Worm (Caenorhabditis elegans) whole organism, L1 larva: ENCODE results near the gene hpo-19.

ENCODE experiments used
- C04F5.9 ChIP-seq: sonication (generic microtip); optimal IDR thresholded peaks from 2 replicates; lab custom pipeline; 2016; ENCODE audit warnings: missing genetic modification characterization, missing compliant biosample characterization
- C16A3.4 ChIP-seq: fragments of 150-350 bp; optimal IDR thresholded peaks from 2 replicates; lab custom pipeline; 2014; ENCODE audit warnings: missing biosample characterization, missing genetic modification characterization
- aha-1 ChIP-seq: fragments of 150-350 bp; optimal IDR thresholded peaks from 2 replicates; lab custom pipeline; 2014; ENCODE audit warnings: missing biosample characterization, missing genetic modification characterization
- alr-1 ChIP-seq: fragments of 200-800 bp; sonication (Bioruptor generic); optimal IDR thresholded peaks from 2 replicates; lab custom pipeline; 2018; ENCODE audit warnings: borderline replicate concordance, mild to moderate bottlenecking, missing genetic modification characterization, missing compliant biosample characterization
- ama-1 ChIP-seq: fragments of 150-350 bp; optimal IDR thresholded peaks from 2 replicates; lab custom pipeline; 2014
- ceh-88 ChIP-seq: fragments of 200-800 bp; sonication (Bioruptor generic); IDR thresholded peaks from 2 replicates; pipeline ENCODE4 v1.3.6; 2022; ENCODE audit warnings: missing genetic modification characterization, missing compliant biosample characterization
- ceh-90 ChIP-seq: sonication (generic microtip); optimal IDR thresholded peaks from 2 replicates; lab custom pipeline; 2016; ENCODE audit warnings: missing genetic modification characterization, missing compliant biosample characterization
- ces-1 ChIP-seq: fragments of 150-350 bp; optimal IDR thresholded peaks from 2 replicates; lab custom pipeline; 2014; ENCODE audit warnings: missing biosample characterization, missing genetic modification reagents, missing genetic modification characterization
- dpl-1 ChIP-seq, 3 experiments: fragments of 150-350 bp in 2 of 3; sonication (generic microtip) in 1 of 3; optimal IDR thresholded peaks; 2 replicates each; lab custom pipeline; 2014 to 2017; ENCODE audit warnings: missing biosample characterization in 3 of 3, missing genetic modification characterization in 3 of 3, missing genetic modification reagents in 3 of 3
- dsc-1 ChIP-seq: sonication (generic microtip); optimal IDR thresholded peaks from 2 replicates; lab custom pipeline; 2016; ENCODE audit warnings: mild to moderate bottlenecking, missing genetic modification characterization, missing compliant biosample characterization
- egl-13 ChIP-seq: sonication (generic microtip); optimal IDR thresholded peaks from 2 replicates; lab custom pipeline; 2016; ENCODE audit warnings: missing genotype, missing genetic modification reagents, missing genetic modification characterization, missing compliant biosample characterization
- egl-27 ChIP-seq, 2 experiments: fragments of 150-350 bp in 1 of 2; sonication (generic microtip); optimal IDR thresholded peaks; 3 replicates each; lab custom pipeline; 2017 to 2018; ENCODE audit warnings: missing biosample characterization in 2 of 2, missing genetic modification characterization in 2 of 2, missing genetic modification reagents in 2 of 2
- elt-3 ChIP-seq, 6 experiments: fragments of 150-350 bp in 1 of 6; sonication (generic microtip); optimal IDR thresholded peaks; 2 replicates each; lab custom pipeline; 2017 to 2018; ENCODE audit warnings: missing biosample characterization in 6 of 6, missing genetic modification characterization in 6 of 6, inconsistent platforms in 1 of 6
- ets-5 ChIP-seq: fragments of 200-800 bp; sonication (Bioruptor generic); IDR thresholded peaks from 2 replicates; pipeline ENCODE4 v1.3.6; 2022; ENCODE audit warnings: missing genetic modification characterization, missing compliant biosample characterization
- fkh-10 ChIP-seq: sonication (generic microtip); optimal IDR thresholded peaks from 2 replicates; lab custom pipeline; 2017; ENCODE audit warnings: missing biosample characterization, missing genetic modification reagents, missing genetic modification characterization
- fkh-8 ChIP-seq: sonication (generic microtip); optimal IDR thresholded peaks from 2 replicates; lab custom pipeline; 2016; ENCODE audit warnings: mild to moderate bottlenecking, missing genetic modification characterization, missing compliant biosample characterization
- fos-1 ChIP-seq: fragments of 150-350 bp; optimal IDR thresholded peaks from 2 replicates; lab custom pipeline; 2014; ENCODE audit warnings: missing biosample characterization, missing genetic modification characterization
- grh-1 ChIP-seq: fragments of 200-800 bp; sonication (Bioruptor generic); IDR thresholded peaks from 2 replicates; pipeline ENCODE4 v1.3.6; 2022; ENCODE audit warnings: missing genetic modification reagents, missing genetic modification characterization, missing compliant biosample characterization
- hlh-17 ChIP-seq: fragments of 200-800 bp; sonication (Bioruptor generic); optimal IDR thresholded peaks from 2 replicates; lab custom pipeline; 2018; ENCODE audit warnings: missing genetic modification characterization, mild to moderate bottlenecking, missing compliant biosample characterization, moderate library complexity, borderline replicate concordance
- hlh-4 ChIP-seq: sonication (generic microtip); optimal IDR thresholded peaks from 2 replicates; lab custom pipeline; 2016; ENCODE audit warnings: mild to moderate bottlenecking, missing genetic modification characterization, missing compliant biosample characterization
- irx-1 ChIP-seq: sonication (generic microtip); optimal IDR thresholded peaks from 2 replicates; lab custom pipeline; 2016; ENCODE audit warnings: missing genetic modification characterization, missing compliant biosample characterization
- jun-1 ChIP-seq: fragments of 150-350 bp; optimal IDR thresholded peaks from 2 replicates; lab custom pipeline; 2014; ENCODE audit warnings: missing biosample characterization, missing genetic modification reagents, missing genetic modification characterization
- lin-13 ChIP-seq: fragments of 150-350 bp; optimal IDR thresholded peaks from 2 replicates; lab custom pipeline; 2014; ENCODE audit warnings: missing biosample characterization, missing genetic modification reagents, missing genetic modification characterization
- lin-14 ChIP-seq: fragments of 200-800 bp; sonication (Bioruptor generic); optimal IDR thresholded peaks from 2 replicates; lab custom pipeline; 2018; ENCODE audit warnings: mild to moderate bottlenecking, missing genetic modification characterization, moderate library complexity, missing compliant biosample characterization
- lin-15B ChIP-seq: fragments of 150-350 bp; sonication (generic microtip); optimal IDR thresholded peaks from 3 replicates; lab custom pipeline; 2014; ENCODE audit warnings: missing biosample characterization, missing genetic modification characterization
- lin-35 ChIP-seq, 2 experiments: fragments of 150-350 bp; optimal IDR thresholded peaks; 2 replicates each; lab custom pipeline; 2014; ENCODE audit warnings: missing biosample characterization in 2 of 2, missing genetic modification characterization in 2 of 2, missing genetic modification reagents in 2 of 2
- lir-3 ChIP-seq: sonication (generic microtip); optimal IDR thresholded peaks from 2 replicates; lab custom pipeline; 2016; ENCODE audit warnings: mild to moderate bottlenecking, missing genetic modification characterization, moderate library complexity, missing compliant biosample characterization; ENCODE audit not compliant: poor library complexity
- mab-9 ChIP-seq: fragments of 200-800 bp; sonication (Bioruptor generic); IDR thresholded peaks from 2 replicates; pipeline ENCODE4 v1.3.6; 2022; ENCODE audit warnings: missing genetic modification reagents, missing genetic modification characterization, missing compliant biosample characterization
- mdl-1 ChIP-seq, 2 experiments: fragments of 150-350 bp; optimal IDR thresholded peaks; 2 replicates each; lab custom pipeline; 2014 to 2017; ENCODE audit warnings: missing biosample characterization in 2 of 2, missing genetic modification characterization in 2 of 2, inconsistent platforms in 1 of 2
- nhr-20 ChIP-seq: sonication (generic microtip); optimal IDR thresholded peaks from 2 replicates; lab custom pipeline; 2016; ENCODE audit warnings: mild to moderate bottlenecking, missing genetic modification characterization, missing compliant biosample characterization
- nhr-237 ChIP-seq: fragments of 150-350 bp; optimal IDR thresholded peaks from 2 replicates; lab custom pipeline; 2014; ENCODE audit warnings: missing biosample characterization, missing genetic modification characterization
- nhr-47 ChIP-seq: sonication (generic microtip); optimal IDR thresholded peaks from 2 replicates; lab custom pipeline; 2016; ENCODE audit warnings: mild to moderate bottlenecking, missing genetic modification characterization, moderate library complexity, missing compliant biosample characterization
- nhr-71 ChIP-seq: sonication (generic microtip); optimal IDR thresholded peaks from 2 replicates; lab custom pipeline; 2016; ENCODE audit warnings: mild to moderate bottlenecking, missing genetic modification characterization, moderate library complexity, missing compliant biosample characterization
- nhr-77 ChIP-seq: fragments of 150-350 bp; optimal IDR thresholded peaks from 2 replicates; lab custom pipeline; 2014; ENCODE audit warnings: missing biosample characterization, missing genetic modification characterization
- nhr-84 ChIP-seq: sonication (generic microtip); optimal IDR thresholded peaks from 2 replicates; lab custom pipeline; 2017; ENCODE audit warnings: missing biosample characterization, missing genetic modification characterization
- pag-3 ChIP-seq: sonication (generic microtip); optimal IDR thresholded peaks from 2 replicates; lab custom pipeline; 2017; ENCODE audit warnings: missing genetic modification characterization, mild to moderate bottlenecking, missing compliant biosample characterization, antibody characterized with exemption, borderline replicate concordance; ENCODE audit not compliant: insufficient read depth
- pqm-1 ChIP-seq: sonication (generic microtip); optimal IDR thresholded peaks from 3 replicates; lab custom pipeline; 2017; ENCODE audit warnings: missing biosample characterization, missing genetic modification characterization
- skn-1 ChIP-seq: fragments of 150-350 bp; optimal IDR thresholded peaks from 2 replicates; lab custom pipeline; 2014; ENCODE audit warnings: missing biosample characterization, missing genetic modification characterization
- sptf-1 ChIP-seq: fragments of 150-350 bp; optimal IDR thresholded peaks from 2 replicates; lab custom pipeline; 2014; ENCODE audit warnings: missing biosample characterization, missing genetic modification characterization
- sup-37 ChIP-seq: fragments of 200-800 bp; sonication (Bioruptor generic); optimal IDR thresholded peaks from 2 replicates; lab custom pipeline; 2018; ENCODE audit warnings: mild to moderate bottlenecking, missing genetic modification characterization, missing compliant biosample characterization
- swsn-7 ChIP-seq: sonication (generic microtip); optimal IDR thresholded peaks from 2 replicates; lab custom pipeline; 2016; ENCODE audit warnings: missing genetic modification characterization, missing compliant biosample characterization
- tbx-2 ChIP-seq: sonication (generic microtip); optimal IDR thresholded peaks from 2 replicates; lab custom pipeline; 2016; ENCODE audit warnings: missing genetic modification characterization, missing compliant biosample characterization
- tlp-1 ChIP-seq: fragments of 150-350 bp; optimal IDR thresholded peaks from 2 replicates; lab custom pipeline; 2014; ENCODE audit warnings: missing biosample characterization, missing genetic modification characterization
- unc-62 ChIP-seq: fragments of 150-350 bp; optimal IDR thresholded peaks from 2 replicates; lab custom pipeline; 2014; ENCODE audit warnings: missing biosample characterization, missing genetic modification reagents, missing genetic modification characterization
- unc-86 ChIP-seq: sonication (generic microtip); optimal IDR thresholded peaks from 2 replicates; lab custom pipeline; 2016; ENCODE audit warnings: missing genetic modification characterization, missing compliant biosample characterization
- unc-98 ChIP-seq: fragments of 200-800 bp; sonication (Bioruptor generic); IDR thresholded peaks from 2 replicates; pipeline ENCODE4 v1.3.6; 2022; ENCODE audit warnings: missing genetic modification characterization, missing compliant biosample characterization
- zip-4 ChIP-seq: fragments of 200-800 bp; sonication (Bioruptor generic); optimal IDR thresholded peaks from 2 replicates; lab custom pipeline; 2018; ENCODE audit warnings: mild to moderate bottlenecking, missing genetic modification characterization, moderate library complexity, missing compliant biosample characterization
- ztf-11 ChIP-seq, 2 experiments: sonication (generic microtip); optimal IDR thresholded peaks; 2 replicates each; lab custom pipeline; 2016 to 2017; ENCODE audit warnings: missing genetic modification characterization in 2 of 2, missing biosample characterization in 1 of 2, missing compliant biosample characterization in 1 of 2
- ztf-4 ChIP-seq: fragments of 150-350 bp; optimal IDR thresholded peaks from 2 replicates; lab custom pipeline; 2014; ENCODE audit warnings: missing biosample characterization, missing genetic modification characterization

The hpo-19 gene

DNA sequence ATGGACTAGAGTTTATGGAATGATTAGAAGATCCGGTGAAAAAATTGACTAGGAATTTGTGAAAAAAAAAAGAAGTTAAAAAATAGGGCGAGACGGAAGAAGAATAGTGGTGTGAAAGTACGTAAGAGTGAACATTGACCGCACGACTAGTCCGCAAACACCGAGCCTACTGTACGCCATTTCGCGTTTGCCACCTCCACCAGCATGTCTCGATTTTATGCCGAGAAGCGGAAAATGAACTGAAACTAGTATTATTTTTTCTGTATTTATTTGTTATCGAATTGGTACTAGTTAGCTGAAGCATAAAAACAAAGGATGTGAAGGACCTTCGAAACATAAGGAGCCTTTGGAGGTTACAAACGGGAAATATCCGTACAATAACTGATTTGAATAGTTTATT lies 9.0 kb upstream of the hpo-19 start (continued):
- TF ChIP-seq egl-27 (tag; optimal IDR thresholded peaks at IDR 0.05; lab: Kevin White, UChicago) (no peak), lin-35 (GFP tag; optimal IDR thresholded peaks at IDR 0.05; lab: Kevin White, UChicago) (peak; percentile 57 to 66), pag-3 (tag; lab: Kevin White, UChicago) (no peak), nhr-20 (peak; percentile 52), mab-9 (no peak), unc-98 (GFP tag; lab: Robert Waterston, UW) (no peak), elt-3 (tag; optimal IDR thresholded peaks at IDR 0.05; lab: Kevin White, UChicago) (no peak), nhr-71 (tag; lab: Kevin White, UChicago) (peak; percentile 65), ces-1 (GFP tag; lab: Kevin White, UChicago) (no peak), lin-14 (GFP tag; lab: Kevin White, UChicago) (peak; percentile 40), sup-37 (GFP tag; lab: Kevin White, UChicago) (no peak), swsn-7 (tag; lab: Kevin White, UChicago) (peak; percentile 29), ama-1 (no peak), nhr-47 (tag; lab: Kevin White, UChicago) (peak; percentile 48), fos-1 (no peak), unc-62 (no peak)

DNA sequence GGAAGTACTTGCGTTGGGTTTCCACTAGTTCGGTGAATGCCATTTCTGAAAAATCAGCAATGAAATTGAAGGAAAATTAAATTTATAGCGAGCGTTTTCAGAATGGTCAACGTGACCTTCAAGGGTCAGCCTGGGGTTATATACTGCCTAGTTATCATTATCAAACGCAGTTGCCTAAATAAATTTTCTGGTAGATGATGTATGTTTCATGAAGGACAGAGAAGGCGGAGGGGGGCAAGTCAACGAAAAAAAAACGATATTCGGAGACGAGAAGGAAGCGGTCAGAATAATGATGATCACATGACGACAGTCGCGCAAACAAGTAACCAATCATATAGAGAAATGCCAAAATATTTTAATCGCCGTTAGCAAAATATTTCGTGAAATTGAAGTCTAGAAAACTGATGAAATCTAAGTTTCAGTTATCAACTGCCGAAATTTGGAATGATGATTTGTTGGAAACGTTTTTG lies 6.5 kb upstream of the hpo-19 start, which contains the start of gene alh-4:
alh-4 (minus strand) TSS at position 51 of the 470 bp plus-strand sequence.
- TF ChIP-seq hlh-4 (tag; lab: Kevin White, UChicago) (no peak), ztf-11 (tag; optimal IDR thresholded peaks at IDR 0.05; lab: Kevin White, UChicago) (no peak), egl-13 (tag; lab: Kevin White, UChicago) (no peak), ama-1 (peak; percentile 35), ceh-90 (tag; lab: Kevin White, UChicago) (no peak), ztf-4 (no peak), dpl-1 (GFP tag; optimal IDR thresholded peaks at IDR 0.05; lab: Kevin White, UChicago) (peak in 1 of 3 experiments; percentile 0), elt-3 (tag; optimal IDR thresholded peaks at IDR 0.05; lab: Kevin White, UChicago) (peak in 1 of 6 experiments; percentile 77), C04F5.9 (tag; lab: Kevin White, UChicago) (no peak), tlp-1 (tag; lab: Kevin White, UChicago) (no peak), nhr-77 (tag; lab: Kevin White, UChicago) (no peak), pag-3 (tag; lab: Kevin White, UChicago) (no peak), ets-5 (GFP tag; lab: Robert Waterston, UW) (no peak), lin-13 (GFP tag; lab: Kevin White, UChicago) (no peak), fos-1 (no peak), jun-1 (tag; lab: Kevin White, UChicago) (no peak), alr-1 (no peak), lin-14 (GFP tag; lab: Kevin White, UChicago) (peak; percentile 45), dsc-1 (tag; lab: Kevin White, UChicago) (no peak), zip-4 (GFP tag; lab: Kevin White, UChicago) (no peak), unc-62 (no peak), lir-3 (tag; lab: Kevin White, UChicago) (no peak), nhr-71 (tag; lab: Kevin White, UChicago) (peak; percentile 42), aha-1 (no peak), unc-98 (GFP tag; lab: Robert Waterston, UW) (no peak), tbx-2 (tag; lab: Kevin White, UChicago) (peak; percentile 17), grh-1 (GFP tag; lab: Robert Waterston, UW) (no peak; the same call in 1 of the 2 replicates), nhr-237 (tag; lab: Kevin White, UChicago) (no peak), pqm-1 (tag; lab: Kevin White, UChicago) (no peak), unc-86 (tag; lab: Kevin White, UChicago) (no peak), nhr-84 (tag; lab: Kevin White, UChicago) (no peak), hlh-17 (no peak), skn-1 (tag; lab: Kevin White, UChicago) (no peak), fkh-10 (GFP tag; lab: Kevin White, UChicago) (no peak), mdl-1 (tag; optimal IDR thresholded peaks at IDR 0.05; lab: Kevin White, UChicago) (peak in 1 of 2 experiments; percentile 40), ceh-88 (GFP tag; lab: Robert Waterston, UW) (no peak), nhr-47 (tag; lab: Kevin White, UChicago) (no peak), fkh-8 (tag; lab: Kevin White, UChicago) (no peak), irx-1 (tag; lab: Kevin White, UChicago) (no peak), C16A3.4 (tag; lab: Kevin White, UChicago) (no peak), lin-15B (tag; lab: Kevin White, UChicago) (no peak), sptf-1 (tag; lab: Kevin White, UChicago) (no peak)
